Fruit fly (Drosophila melanogaster): ENCODE results near the gene IM33.

Gene IM33

DNA sequence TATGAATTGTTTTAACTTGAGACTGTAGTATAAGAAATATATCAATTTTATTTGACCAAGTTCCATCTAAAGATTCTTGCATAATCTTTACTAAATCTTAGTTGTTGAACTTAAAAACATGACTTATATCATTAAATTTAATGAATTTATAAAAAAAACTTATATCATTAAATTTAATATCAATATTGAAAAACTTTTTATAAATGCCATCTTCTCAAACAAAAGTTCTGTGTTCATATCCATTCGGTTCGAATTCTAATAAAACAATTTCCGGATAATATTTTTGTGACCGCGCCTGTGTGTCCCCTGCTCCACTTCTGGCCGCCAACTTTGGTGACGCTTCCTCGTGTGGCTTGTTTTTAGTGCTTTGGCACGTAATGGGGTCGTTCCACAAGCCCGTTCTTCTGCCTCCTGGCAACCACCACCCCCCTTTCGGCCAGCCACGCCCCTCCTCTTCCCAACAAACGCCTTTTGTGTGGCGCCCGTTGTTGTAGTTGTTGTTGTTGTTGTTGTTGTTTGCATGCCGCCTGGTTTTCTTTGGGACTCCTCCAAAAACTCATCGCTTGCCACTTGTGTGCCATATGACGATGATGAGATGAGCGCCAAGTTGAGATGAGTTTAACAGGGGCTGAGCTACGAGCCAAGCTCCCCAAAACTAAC is 40.7 kb upstream of the IM33 start (continued):
- TF ChIP-seq cyc (GFP tag; optimal IDR thresholded peaks at IDR 0.05): no peak
- TF ChIP-seq Eip78C (GFP tag): peak; percentile 81

DNA sequence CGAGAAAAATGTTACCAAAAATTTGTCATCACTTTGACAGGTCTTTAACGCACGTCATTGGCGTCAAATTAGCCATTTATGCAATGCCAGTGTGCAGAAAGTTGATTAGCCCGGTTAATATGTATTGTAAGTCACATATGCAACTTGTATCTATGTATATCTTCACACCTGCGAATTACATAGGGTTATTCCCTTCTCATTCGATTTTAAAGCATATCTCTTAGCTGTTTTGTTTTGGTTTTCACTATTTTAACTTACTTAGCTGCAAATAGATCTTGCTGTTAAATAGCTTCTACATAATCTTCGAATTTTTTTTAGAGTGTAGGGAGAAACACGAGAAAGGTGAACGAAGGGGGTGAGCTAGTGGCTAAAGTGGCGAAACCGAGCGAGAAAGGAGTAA is 34.6 kb upstream of the IM33 start:
- peak; percentile 90 for TF ChIP-seq CG32006 (GFP tag; optimal IDR thresholded peaks at IDR 0.05)
- TF ChIP-seq Hr4 (GFP tag; optimal IDR thresholded peaks at IDR 0.05): peak; percentile 85
- TF ChIP-seq CG6276 (GFP tag; optimal IDR thresholded peaks at IDR 0.05): peak; percentile 74
- peak; percentile 71 for TF ChIP-seq CG8119 (GFP tag; IDR thresholded peaks at IDR 0.05)
- TF ChIP-seq CG4318 (GFP tag; optimal IDR thresholded peaks at IDR 0.05): peak; percentile 74
- TF ChIP-seq CG15336 (GFP tag; IDR thresholded peaks at IDR 0.05): peak; percentile 62
- TF ChIP-seq Met (GFP tag; optimal IDR thresholded peaks at IDR 0.05): no peak
- TF ChIP-seq Sox102F (GFP tag; optimal IDR thresholded peaks at IDR 0.05): no peak
- TF ChIP-seq CG10631 (GFP tag; optimal IDR thresholded peaks at IDR 0.05): peak; percentile 1
- TF ChIP-seq pdm3 (GFP tag; optimal IDR thresholded peaks at IDR 0.05): peak; percentile 0
- TF ChIP-seq vri (GFP tag; optimal IDR thresholded peaks at IDR 0.05): no peak
- no peak for TF ChIP-seq Eip93F (GFP tag; optimal IDR thresholded peaks at IDR 0.05)
- peak; percentile 44 for TF ChIP-seq Lpt (GFP tag; optimal IDR thresholded peaks at IDR 0.05)
- peak; percentile 74 for TF ChIP-seq dac (GFP tag; optimal IDR thresholded peaks at IDR 0.05)
- TF ChIP-seq CG3919 (GFP tag; optimal IDR thresholded peaks at IDR 0.05): peak; percentile 13
- TF ChIP-seq salr (GFP tag; optimal IDR thresholded peaks at IDR 0.05): peak in 1 of 2 experiments; percentile 42
- TF ChIP-seq Eip78C (GFP tag): peak; percentile 48
- TF ChIP-seq eg (GFP tag; IDR thresholded peaks at IDR 0.05): 0 out of 3 replicates have a peak, but pooled peaks have one; percentile 43

DNA sequence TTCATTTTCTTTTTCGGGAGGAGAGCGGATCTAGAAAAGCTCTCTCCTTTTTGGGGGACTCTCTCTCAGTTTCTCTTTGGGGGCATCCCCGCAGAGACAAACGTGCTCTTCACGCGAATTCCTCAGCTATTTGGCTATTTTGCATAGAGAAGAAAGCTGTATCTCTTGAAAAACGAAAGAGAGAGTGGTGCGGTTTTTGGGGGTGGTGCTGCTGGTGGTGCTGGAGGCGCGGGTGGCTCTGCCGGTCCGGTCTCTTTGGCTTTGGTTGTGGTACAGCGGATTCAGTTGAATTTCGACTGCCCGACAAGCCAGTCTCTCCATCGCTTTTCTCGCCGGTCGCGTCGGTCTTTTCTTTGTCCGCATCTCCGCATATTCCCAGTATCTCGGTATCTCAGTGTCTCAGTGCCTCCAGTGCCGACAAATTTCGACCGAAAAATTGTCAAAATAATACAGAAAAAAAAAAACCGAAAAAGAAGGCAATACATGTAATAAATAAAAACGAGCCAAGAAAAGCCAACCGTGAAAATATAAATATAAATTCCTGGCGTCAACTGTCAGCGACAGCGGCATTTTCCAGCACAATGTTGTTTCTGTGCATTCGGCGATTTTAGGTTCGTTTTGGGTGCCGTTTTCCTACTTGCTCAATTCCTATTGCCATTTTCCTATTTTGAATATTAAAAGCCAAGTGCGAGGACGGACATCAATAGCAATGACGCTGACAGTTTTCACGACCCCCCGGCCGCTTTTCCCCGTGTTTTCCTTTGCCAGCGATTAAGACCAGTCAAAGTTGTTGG is 33.9 kb upstream of the IM33 start, which contains the start of gene CG10019:
TSS of gene CG10019 (plus strand) at position 285 of the 794 bp plus-strand sequence.
- TF ChIP-seq eg (GFP tag; IDR thresholded peaks at IDR 0.05): peak; percentile 56; the same call in 1 of the 3 replicates
- TF ChIP-seq fd59A (GFP tag; optimal IDR thresholded peaks at IDR 0.05): no peak
- TF ChIP-seq achi (GFP tag; optimal IDR thresholded peaks at IDR 0.05): no peak
- TF ChIP-seq CG6276 (GFP tag; optimal IDR thresholded peaks at IDR 0.05): peak; percentile 44
- no peak for TF ChIP-seq CG4318 (GFP tag; optimal IDR thresholded peaks at IDR 0.05)
- TF ChIP-seq CG15336 (GFP tag; IDR thresholded peaks at IDR 0.05): peak; percentile 31; the same call in 1 of the 2 replicates
- TF ChIP-seq Eip75B (GFP tag; optimal IDR thresholded peaks at IDR 0.05): no peak
- TF ChIP-seq Hr38 (GFP tag; optimal IDR thresholded peaks at IDR 0.05): no peak
- no peak for TF ChIP-seq salr (GFP tag; optimal IDR thresholded peaks at IDR 0.05)
- TF ChIP-seq dac (GFP tag; optimal IDR thresholded peaks at IDR 0.05): no peak
- TF ChIP-seq CG1621 (tag; optimal IDR thresholded peaks at IDR 0.05): no peak
- TF ChIP-seq dsx (GFP tag; optimal IDR thresholded peaks at IDR 0.05; ENCODE audit: poor library complexity, severe bottlenecking): no peak
- TF ChIP-seq CG16779 (tag; optimal IDR thresholded peaks at IDR 0.05): peak; percentile 25
- no peak for TF ChIP-seq Hr39 (GFP tag; optimal IDR thresholded peaks at IDR 0.05)
- no peak for TF ChIP-seq CG6808 (GFP tag; optimal IDR thresholded peaks at IDR 0.05)
- TF ChIP-seq fd85E (GFP tag; optimal IDR thresholded peaks at IDR 0.05): no peak
- 0 out of 3 replicates have a peak, but pooled peaks have one; percentile 27 for TF ChIP-seq CG8119 (GFP tag; IDR thresholded peaks at IDR 0.05)
- TF ChIP-seq CG6163 (GFP tag; IDR thresholded peaks at IDR 0.05): no peak

DNA sequence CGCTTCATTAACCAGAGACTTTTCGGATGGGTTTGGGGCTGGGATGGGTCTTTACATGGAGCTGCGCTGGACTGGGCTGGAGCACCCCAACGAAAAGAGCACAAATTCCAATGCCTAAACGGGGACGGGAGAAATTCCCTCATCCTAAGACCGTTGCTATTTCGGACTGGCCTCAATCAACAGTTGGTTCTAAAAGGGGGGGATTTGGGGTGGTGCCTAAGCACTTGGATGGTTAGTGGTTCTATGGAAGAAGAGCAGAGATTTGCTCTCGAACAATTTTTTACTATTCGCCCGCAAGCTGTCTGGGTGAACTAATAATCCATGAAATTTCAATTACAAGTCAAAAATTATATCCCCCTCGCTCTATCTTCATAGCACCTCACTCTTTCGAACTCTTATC is 33.2 kb upstream of the IM33 start:
- TF ChIP-seq CG6854 (GFP tag; optimal IDR thresholded peaks at IDR 0.05): no peak
- TF ChIP-seq Eip93F (GFP tag; optimal IDR thresholded peaks at IDR 0.05): no peak
- no peak for TF ChIP-seq CG8119 (GFP tag; IDR thresholded peaks at IDR 0.05)
- TF ChIP-seq CG9139 (GFP tag; optimal IDR thresholded peaks at IDR 0.05): no peak
- TF ChIP-seq salr (GFP tag; optimal IDR thresholded peaks at IDR 0.05): no peak
- TF ChIP-seq Ets21C (GFP tag; optimal IDR thresholded peaks at IDR 0.05): no peak
- no peak for TF ChIP-seq Sox102F (GFP tag; optimal IDR thresholded peaks at IDR 0.05)
- no peak for TF ChIP-seq CG6792 (GFP tag; optimal IDR thresholded peaks at IDR 0.05)
- no peak for TF ChIP-seq Gug (GFP tag; IDR thresholded peaks at IDR 0.05)
